Fruit fly (Drosophila melanogaster) whole organism, embryonic: ENCODE data around the gene Ror.

Source experiments
- CG10543 ChIP-seq: fragments of 200-800 bp; sonication (Bioruptor generic); optimal IDR thresholded peaks from 3 replicates; lab custom pipeline; 2017; ENCODE audit warnings: missing biosample characterization, mild to moderate bottlenecking, missing genetic modification characterization, moderate library complexity
- CG10959 ChIP-seq: fragments of 200-800 bp; sonication (Bioruptor generic); IDR thresholded peaks from 2 replicates; pipeline ENCODE4 v1.3.6; 2022; ENCODE audit warnings: missing biosample characterization, missing genetic modification characterization
- CG12155 ChIP-seq: fragments of 200-800 bp; sonication (Bioruptor generic); optimal IDR thresholded peaks from 3 replicates; lab custom pipeline; 2016; ENCODE audit warnings: missing biosample characterization, missing genetic modification characterization
- CG13296 ChIP-seq: fragments of 200-800 bp; sonication (Bioruptor generic); optimal IDR thresholded peaks from 3 replicates; lab custom pipeline; 2018; ENCODE audit warnings: missing biosample characterization, mild to moderate bottlenecking, missing genetic modification characterization
- CG14710 ChIP-seq: fragments of 200-800 bp; sonication (Bioruptor generic); optimal IDR thresholded peaks from 3 replicates; lab custom pipeline; 2019; ENCODE audit warnings: missing biosample characterization, mild to moderate bottlenecking, missing genetic modification characterization, moderate library complexity
- CG14860 ChIP-seq: fragments of 200-800 bp; sonication (Bioruptor generic); IDR thresholded peaks from 3 replicates; pipeline ENCODE4 v1.3.6; 2022; ENCODE audit warnings: missing biosample characterization, missing genetic modification characterization; ENCODE audit not compliant: partially characterized antibody
- CG17612 ChIP-seq: fragments of 200-800 bp; sonication (Bioruptor generic); IDR thresholded peaks from 2 replicates; pipeline ENCODE4 v1.3.6; 2022; ENCODE audit warnings: missing biosample characterization, missing genetic modification characterization
- CG17912 ChIP-seq: fragments of 200-800 bp; sonication (Bioruptor generic); optimal IDR thresholded peaks from 2 replicates; lab custom pipeline; 2018; ENCODE audit warnings: missing biosample characterization, mild to moderate bottlenecking, missing genetic modification characterization
- CG1792 ChIP-seq: fragments of 200-800 bp; sonication (Bioruptor generic); optimal IDR thresholded peaks from 2 replicates; lab custom pipeline; 2016; ENCODE audit warnings: missing biosample characterization, missing genetic modification characterization
- CG18476 ChIP-seq: fragments of 200-800 bp; sonication (Bioruptor generic); optimal IDR thresholded peaks from 2 replicates; lab custom pipeline; 2016; ENCODE audit warnings: missing biosample characterization, mild to moderate bottlenecking, missing genetic modification characterization
- CG2116 ChIP-seq: fragments of 200-800 bp; sonication (Bioruptor generic); optimal IDR thresholded peaks from 3 replicates; lab custom pipeline; 2018; ENCODE audit warnings: missing biosample characterization, mild to moderate bottlenecking, missing genetic modification characterization
- CG2120 ChIP-seq: fragments of 200-800 bp; sonication (Bioruptor generic); optimal IDR thresholded peaks from 3 replicates; lab custom pipeline; 2016; ENCODE audit warnings: missing biosample characterization, missing genetic modification characterization
- CG2202 ChIP-seq: fragments of 200-800 bp; sonication (Bioruptor generic); optimal IDR thresholded peaks from 2 replicates; lab custom pipeline; 2018; ENCODE audit warnings: missing biosample characterization, mild to moderate bottlenecking, missing genetic modification characterization
- CG2875 ChIP-seq: fragments of 200-800 bp; sonication (Bioruptor generic); optimal IDR thresholded peaks from 2 replicates; lab custom pipeline; 2017; ENCODE audit warnings: missing biosample characterization, mild to moderate bottlenecking, missing genetic modification characterization, missing genetic modification reagents
- CG3726 ChIP-seq: fragments of 200-800 bp; sonication (Bioruptor generic); IDR thresholded peaks from 3 replicates; pipeline ENCODE4, ENCODE4 v1.3.6; 2022; ENCODE audit warnings: missing biosample characterization, missing genetic modification characterization
- CG4707 ChIP-seq: fragments of 200-800 bp; sonication (Bioruptor generic); optimal IDR thresholded peaks from 2 replicates; lab custom pipeline; 2018; ENCODE audit warnings: missing biosample characterization, mild to moderate bottlenecking, missing genetic modification characterization, moderate library complexity
- CG6272 ChIP-seq: fragments of 200-800 bp; sonication (Bioruptor generic); IDR thresholded peaks from 2 replicates; pipeline ENCODE4 v1.3.6; 2022; ENCODE audit warnings: missing biosample characterization, missing genetic modification characterization
- CG6791 ChIP-seq: fragments of 200-800 bp; sonication (Bioruptor generic); IDR thresholded peaks from 3 replicates; pipeline ENCODE4 v1.3.6; 2022; ENCODE audit warnings: missing biosample characterization, missing genetic modification characterization; ENCODE audit not compliant: partially characterized antibody
- CG6854 ChIP-seq: fragments of 200-800 bp; sonication (Bioruptor generic); optimal IDR thresholded peaks from 3 replicates; lab custom pipeline; 2017; ENCODE audit warnings: missing biosample characterization, mild to moderate bottlenecking, missing genetic modification characterization
- CG7928 ChIP-seq: fragments of 200-800 bp; sonication (Bioruptor generic); optimal IDR thresholded peaks from 2 replicates; lab custom pipeline; 2017; ENCODE audit warnings: missing biosample characterization, mild to moderate bottlenecking, missing genetic modification characterization
- Dip3 ChIP-seq: fragments of 200-800 bp; sonication (Bioruptor generic); optimal IDR thresholded peaks from 3 replicates; lab custom pipeline; 2016; ENCODE audit warnings: missing biosample characterization, missing genetic modification characterization
- Doc3 ChIP-seq: fragments of 200-800 bp; sonication (Bioruptor generic); IDR thresholded peaks from 3 replicates; pipeline ENCODE4 v1.3.6; 2022; ENCODE audit warnings: missing biosample characterization, missing genetic modification characterization; ENCODE audit not compliant: partially characterized antibody
- HLH54F ChIP-seq: fragments of 200-800 bp; sonication (Bioruptor generic); optimal IDR thresholded peaks from 3 replicates; lab custom pipeline; 2016; ENCODE audit warnings: missing biosample characterization, missing genetic modification characterization
- Hey ChIP-seq: fragments of 200-800 bp; sonication (Bioruptor generic); optimal IDR thresholded peaks from 3 replicates; lab custom pipeline; 2018; ENCODE audit warnings: missing biosample characterization, mild to moderate bottlenecking, missing genetic modification characterization
- Med ChIP-seq: fragments of 200-800 bp; sonication (Bioruptor generic); peaks from one replicate; lab custom pipeline; 2016; ENCODE audit warnings: missing biosample characterization, missing genetic modification characterization, mild to moderate bottlenecking, inconsistent platforms, moderate library complexity
- Opbp ChIP-seq: fragments of 200-800 bp; sonication (Bioruptor generic); IDR thresholded peaks from 3 replicates; pipeline ENCODE4 v1.3.6; 2022; ENCODE audit warnings: missing biosample characterization, missing genetic modification characterization; ENCODE audit not compliant: partially characterized antibody
- Pdp1 ChIP-seq, 2 experiments: fragments of 200-800 bp; sonication (Bioruptor generic); optimal IDR thresholded peaks; 3 replicates each; lab custom pipeline; 2016; ENCODE audit warnings: missing biosample characterization in 2 of 2, missing genetic modification characterization in 2 of 2, mild to moderate bottlenecking in 1 of 2, moderate library complexity in 1 of 2
- Six4 ChIP-seq: fragments of 200-800 bp; sonication (Bioruptor generic); optimal IDR thresholded peaks from 2 replicates; lab custom pipeline; 2016; ENCODE audit warnings: missing biosample characterization, missing genetic modification characterization
- Tbp ChIP-seq: fragments of >200 bp; optimal IDR thresholded peaks from 2 replicates; lab custom pipeline; 2018; ENCODE audit warnings: missing biosample characterization, missing genetic modification characterization
- bcd ChIP-seq: fragments of 200-800 bp; sonication (Bioruptor generic); optimal IDR thresholded peaks from 2 replicates; lab custom pipeline; 2017; ENCODE audit warnings: missing biosample characterization, mild to moderate bottlenecking, missing genetic modification characterization
- bigmax ChIP-seq: fragments of 200-800 bp; sonication (Bioruptor generic); optimal IDR thresholded peaks from 2 replicates; lab custom pipeline; 2018; ENCODE audit warnings: missing biosample characterization, mild to moderate bottlenecking, missing genetic modification characterization
- cas ChIP-seq: fragments of 200-800 bp; sonication (Bioruptor generic); IDR thresholded peaks from 2 replicates; pipeline ENCODE4 v1.3.6; 2022; ENCODE audit warnings: missing biosample characterization, missing genetic modification characterization
- cato ChIP-seq: fragments of 200-800 bp; sonication (Bioruptor generic); optimal IDR thresholded peaks from 2 replicates; lab custom pipeline; 2016; ENCODE audit warnings: missing biosample characterization, missing genetic modification characterization, borderline replicate concordance
- chinmo ChIP-seq: fragments of 200-800 bp; sonication (Bioruptor generic); IDR thresholded peaks from 4 replicates; pipeline ENCODE4 v1.3.6; 2022; ENCODE audit warnings: missing biosample characterization, missing genetic modification characterization; ENCODE audit not compliant: partially characterized antibody
- gcm2 ChIP-seq: fragments of 200-800 bp; sonication (Bioruptor generic); optimal IDR thresholded peaks from 2 replicates; lab custom pipeline; 2016; ENCODE audit warnings: missing biosample characterization, missing genetic modification characterization
- gem ChIP-seq: fragments of 200-800 bp; sonication (Bioruptor generic); optimal IDR thresholded peaks from 2 replicates; lab custom pipeline; 2019; ENCODE audit warnings: missing biosample characterization, mild to moderate bottlenecking, missing genetic modification characterization, moderate library complexity
- gfzf ChIP-seq: fragments of 200-800 bp; sonication (Bioruptor generic); optimal IDR thresholded peaks from 2 replicates; lab custom pipeline; 2016; ENCODE audit warnings: missing biosample characterization, mild to moderate bottlenecking, missing genetic modification characterization, moderate library complexity
- jing ChIP-seq: fragments of 200-800 bp; sonication (Bioruptor generic); optimal IDR thresholded peaks from 2 replicates; lab custom pipeline; 2018; ENCODE audit warnings: missing biosample characterization, mild to moderate bottlenecking, missing genetic modification characterization
- kah ChIP-seq: fragments of 200-800 bp; sonication (Bioruptor generic); optimal IDR thresholded peaks from 2 replicates; lab custom pipeline; 2018; ENCODE audit warnings: missing biosample characterization, mild to moderate bottlenecking, missing genetic modification characterization
- ken ChIP-seq: fragments of 200-800 bp; sonication (Bioruptor generic); IDR thresholded peaks from 3 replicates; pipeline ENCODE4 v1.3.6; 2022; ENCODE audit warnings: missing biosample characterization, missing genetic modification characterization
- lab ChIP-seq: fragments of 200-800 bp; sonication (Bioruptor generic); optimal IDR thresholded peaks from 3 replicates; lab custom pipeline; 2017; ENCODE audit warnings: missing biosample characterization, missing genetic modification characterization, mild to moderate bottlenecking, moderate library complexity, missing genetic modification reagents
- lmd ChIP-seq: fragments of 200-800 bp; sonication (Bioruptor generic); IDR thresholded peaks from 2 replicates; pipeline ENCODE4 v1.3.6; 2022; ENCODE audit warnings: missing biosample characterization, missing genetic modification characterization
- org-1 ChIP-seq: fragments of 200-800 bp; sonication (Bioruptor generic); optimal IDR thresholded peaks from 2 replicates; lab custom pipeline; 2017; ENCODE audit warnings: missing biosample characterization, missing genetic modification characterization
- otp ChIP-seq: fragments of 200-800 bp; sonication (Bioruptor generic); IDR thresholded peaks from 3 replicates; pipeline ENCODE4, ENCODE4 v1.3.6; 2022; ENCODE audit warnings: missing biosample characterization, missing genetic modification characterization
- pnt ChIP-seq: fragments of 200-800 bp; sonication (Bioruptor generic); optimal IDR thresholded peaks from 3 replicates; lab custom pipeline; 2016; ENCODE audit warnings: missing biosample characterization, missing genetic modification characterization
- pros ChIP-seq: fragments of 200-800 bp; sonication (Bioruptor generic); optimal IDR thresholded peaks from 3 replicates; lab custom pipeline; 2019; ENCODE audit warnings: missing biosample characterization, mild to moderate bottlenecking, missing genetic modification characterization, moderate library complexity
- rib ChIP-seq: fragments of 200-800 bp; sonication (Bioruptor generic); IDR thresholded peaks from 2 replicates; pipeline ENCODE4 v1.3.6; 2022; ENCODE audit warnings: missing biosample characterization, missing genetic modification characterization
- stc ChIP-seq: fragments of 200-800 bp; sonication (Bioruptor generic); IDR thresholded peaks from 2 replicates; pipeline ENCODE4 v1.3.6; 2022; ENCODE audit warnings: missing biosample characterization, missing genetic modification characterization
- tna ChIP-seq: fragments of 200-800 bp; sonication (Bioruptor generic); IDR thresholded peaks from 2 replicates; pipeline ENCODE4 v1.3.6; 2022; ENCODE audit warnings: missing biosample characterization, missing genetic modification characterization; ENCODE audit not compliant: partially characterized antibody
- tx ChIP-seq: fragments of 200-800 bp; sonication (Bioruptor generic); optimal IDR thresholded peaks from 2 replicates; lab custom pipeline; 2016; ENCODE audit warnings: missing biosample characterization, missing genetic modification characterization
- usp ChIP-seq: fragments of >200 bp; optimal IDR thresholded peaks from 2 replicates; lab custom pipeline; 2017; ENCODE audit warnings: missing biosample characterization, missing genetic modification characterization

The Ror gene

dm6 chr2L:10298306-10298705 lies 46.7 kb downstream of the Ror start (continued):
- TF ChIP-seq gem: no peak
- no peak for TF ChIP-seq CG7928
- TF ChIP-seq Tbp (GFP tag; lab: Kevin White, UChicago): no peak
- TF ChIP-seq CG14860: peak; percentile 84; the same call in 2 of the 3 replicates
- TF ChIP-seq CG13296: no peak
- no peak for TF ChIP-seq gcm2 (GFP tag; lab: Kevin White, UChicago)
- TF ChIP-seq gfzf (GFP tag; lab: Kevin White, UChicago): peak; percentile 13
- no peak for TF ChIP-seq CG6272 (GFP tag; lab: Robert Waterston, UW)
- TF ChIP-seq CG18476: no peak
- TF ChIP-seq Opbp (GFP tag; lab: Robert Waterston, UW): peak; percentile 90; the same call in 2 of the 3 replicates
- no peak for TF ChIP-seq ken (GFP tag; lab: Robert Waterston, UW)
- no peak for TF ChIP-seq CG4707
- no peak for TF ChIP-seq CG2116 (GFP tag; lab: Kevin White, UChicago)
- no peak for TF ChIP-seq Dip3 (GFP tag; lab: Kevin White, UChicago)
- peak; percentile 60 for TF ChIP-seq tna
- no peak for TF ChIP-seq lab (GFP tag; lab: Kevin White, UChicago)
- TF ChIP-seq Hey: no peak
- TF ChIP-seq usp: no peak
- TF ChIP-seq bcd: no peak
- no peak for TF ChIP-seq kah
- no peak for TF ChIP-seq CG2202 (tag; lab: Kevin White, UChicago)
- TF ChIP-seq CG6791 (GFP tag; lab: Robert Waterston, UW): peak; percentile 92
- no peak for TF ChIP-seq org-1
- TF ChIP-seq jing (GFP tag; lab: Kevin White, UChicago): no peak
- no peak for TF ChIP-seq cato
- TF ChIP-seq pros: no peak
- TF ChIP-seq CG12155 (GFP tag; lab: Kevin White, UChicago): peak; percentile 91
- TF ChIP-seq CG2120 (GFP tag; lab: Kevin White, UChicago): no peak
- no peak for TF ChIP-seq CG3726 (GFP tag; lab: Robert Waterston, UW)
- TF ChIP-seq Six4 (GFP tag; lab: Kevin White, UChicago): no peak
- TF ChIP-seq CG10959 (GFP tag; lab: Robert Waterston, UW): no peak
- TF ChIP-seq CG17912: peak; percentile 61
- no peak for TF ChIP-seq CG2875 (GFP tag; lab: Kevin White, UChicago)
- no peak for TF ChIP-seq Doc3 (GFP tag; lab: Robert Waterston, UW)
- no peak for TF ChIP-seq otp
- peak; percentile 22 for TF ChIP-seq CG14710
- TF ChIP-seq HLH54F (GFP tag; lab: Kevin White, UChicago): no peak
- no peak for TF ChIP-seq CG1792 (GFP tag; lab: Kevin White, UChicago)
- no peak for TF ChIP-seq bigmax (GFP tag; lab: Kevin White, UChicago)
- TF ChIP-seq CG10543 (GFP tag; lab: Kevin White, UChicago): no peak
- TF ChIP-seq chinmo: no peak
- TF ChIP-seq Pdp1 (GFP tag; optimal IDR thresholded peaks at IDR 0.05; lab: Kevin White, UChicago): peak in 1 of 2 experiments; percentile 78
- no peak for TF ChIP-seq rib (GFP tag; lab: Robert Waterston, UW)
- TF ChIP-seq CG17612: no peak
- no peak for TF ChIP-seq CG6854 (GFP tag; lab: Kevin White, UChicago)
- no peak for TF ChIP-seq pnt (GFP tag; lab: Kevin White, UChicago)
- no peak for TF ChIP-seq cas (GFP tag; lab: Robert Waterston, UW)
- TF ChIP-seq Med (GFP tag; lab: Kevin White, UChicago): peak; percentile 81
- no peak for TF ChIP-seq tx
- no peak for TF ChIP-seq stc (GFP tag; lab: Robert Waterston, UW)
- TF ChIP-seq lmd (GFP tag; lab: Robert Waterston, UW): no peak
